Worm (Caenorhabditis elegans): ENCODE measurements around the gene bath-36.

ce11 chrV:15235661-15236060 is 48.0 kb downstream of the bath-36 start, which contains the start of gene nhr-164:
- TF ChIP-seq ama-1 (optimal IDR thresholded peaks at IDR 0.05) (no peak), ama-1 (GFP tag; optimal IDR thresholded peaks at IDR 0.05) (no peak), lag-1 (GFP tag; IDR thresholded peaks at IDR 0.05) (no peak), C06A6.2 (GFP tag; conservative IDR thresholded peaks at IDR 0.05) (no peak), nhr-90 (tag; optimal IDR thresholded peaks at IDR 0.05) (no peak), hmg-20 (GFP tag; IDR thresholded peaks at IDR 0.05) (no peak), ceh-27 (GFP tag; optimal IDR thresholded peaks at IDR 0.05) (no peak), lsl-1 (GFP tag; optimal IDR thresholded peaks at IDR 0.05) (no peak), ceh-100 (GFP tag; IDR thresholded peaks at IDR 0.05) (no peak), ztf-3 (GFP tag; optimal IDR thresholded peaks at IDR 0.05) (no peak), T07F8.4 (tag; optimal IDR thresholded peaks at IDR 0.05) (no peak), lin-54 (GFP tag; optimal IDR thresholded peaks at IDR 0.05) (no peak), lin-35 (GFP tag; optimal IDR thresholded peaks at IDR 0.05) (no peak), dpl-1 (GFP tag; optimal IDR thresholded peaks at IDR 0.05) (no peak)
